Fruit fly (Drosophila melanogaster) whole organism, embryonic: Measurements from ENCODE around the gene Ugt35A1.
A peak's percentile ranks its signal among the peaks of the same experiment; 100 is the strongest.

Source experiments
- CG10431 ChIP-seq: fragments of 200-800 bp; sonication (Bioruptor generic); optimal IDR thresholded peaks from 3 replicates; lab custom pipeline; 2018; ENCODE audit warnings: missing biosample characterization, mild to moderate bottlenecking, missing genetic modification characterization
- CG10543 ChIP-seq: fragments of 200-800 bp; sonication (Bioruptor generic); optimal IDR thresholded peaks from 3 replicates; lab custom pipeline; 2017; ENCODE audit warnings: missing biosample characterization, mild to moderate bottlenecking, missing genetic modification characterization, moderate library complexity
- CG10959 ChIP-seq: fragments of 200-800 bp; sonication (Bioruptor generic); IDR thresholded peaks from 2 replicates; pipeline ENCODE4 v1.3.6; 2022; ENCODE audit warnings: missing biosample characterization, missing genetic modification characterization
- CG12155 ChIP-seq: fragments of 200-800 bp; sonication (Bioruptor generic); optimal IDR thresholded peaks from 3 replicates; lab custom pipeline; 2016; ENCODE audit warnings: missing biosample characterization, missing genetic modification characterization
- CG13296 ChIP-seq: fragments of 200-800 bp; sonication (Bioruptor generic); optimal IDR thresholded peaks from 3 replicates; lab custom pipeline; 2018; ENCODE audit warnings: missing biosample characterization, mild to moderate bottlenecking, missing genetic modification characterization
- CG14441 ChIP-seq: fragments of 200-800 bp; sonication (Bioruptor generic); IDR thresholded peaks from 2 replicates; pipeline ENCODE4 v1.3.6; 2022; ENCODE audit warnings: missing biosample characterization, missing genetic modification characterization
- CG15601 ChIP-seq: fragments of 200-800 bp; sonication (Bioruptor generic); optimal IDR thresholded peaks from 3 replicates; lab custom pipeline; 2019; ENCODE audit warnings: missing biosample characterization, mild to moderate bottlenecking, missing genetic modification characterization, moderate library complexity
- CG16863 ChIP-seq: fragments of 200-800 bp; sonication (Bioruptor generic); optimal IDR thresholded peaks from 3 replicates; lab custom pipeline; 2016; ENCODE audit warnings: missing biosample characterization, missing genetic modification characterization
- CG6272 ChIP-seq: fragments of 200-800 bp; sonication (Bioruptor generic); IDR thresholded peaks from 2 replicates; pipeline ENCODE4 v1.3.6; 2022; ENCODE audit warnings: missing biosample characterization, missing genetic modification characterization
- CG7786 ChIP-seq: fragments of 200-800 bp; sonication (Bioruptor generic); optimal IDR thresholded peaks from 2 replicates; lab custom pipeline; 2016; ENCODE audit warnings: missing biosample characterization, missing genetic modification characterization
- CG7839 ChIP-seq: fragments of 200-800 bp; sonication (Bioruptor generic); optimal IDR thresholded peaks from 3 replicates; lab custom pipeline; 2018; ENCODE audit warnings: missing biosample characterization, mild to moderate bottlenecking, missing genetic modification characterization, moderate library complexity
- CG8924 ChIP-seq: fragments of 200-800 bp; optimal IDR thresholded peaks from 3 replicates; lab custom pipeline; 2019; ENCODE audit warnings: missing biosample characterization, mild to moderate bottlenecking, missing genetic modification characterization, moderate library complexity
- CG8944 ChIP-seq: fragments of 200-800 bp; sonication (Bioruptor generic); optimal IDR thresholded peaks from 3 replicates; lab custom pipeline; 2016; ENCODE audit warnings: missing biosample characterization, missing genetic modification characterization
- CrebB ChIP-seq: fragments of 200-800 bp; sonication (Bioruptor generic); optimal IDR thresholded peaks from 3 replicates; lab custom pipeline; 2018; ENCODE audit warnings: missing biosample characterization, mild to moderate bottlenecking, missing genetic modification characterization
- Dfd ChIP-seq, 2 experiments: fragments of >200 bp; optimal IDR thresholded peaks; 2 replicates each; lab custom pipeline; 2017; ENCODE audit warnings: missing biosample characterization in 2 of 2, missing genetic modification characterization in 2 of 2
- Dip2 ChIP-seq: fragments of 200-800 bp; sonication (Bioruptor generic); IDR thresholded peaks from 2 replicates; pipeline ENCODE4 v1.3.6; 2022; ENCODE audit warnings: missing biosample characterization, missing genetic modification characterization
- Drgx ChIP-seq: fragments of 200-800 bp; sonication (Bioruptor generic); IDR thresholded peaks from 2 replicates; pipeline ENCODE4 v1.3.6; 2022; ENCODE audit warnings: missing biosample characterization, missing genetic modification characterization
- E2f2 ChIP-seq: fragments of 200-800 bp; sonication (Bioruptor generic); IDR thresholded peaks from 2 replicates; pipeline ENCODE4 v1.3.6; 2022; ENCODE audit warnings: missing biosample characterization, missing genetic modification characterization
- Eip74EF ChIP-seq, 2 experiments: fragments of 200-800 bp in 1 of 2; fragments of >200 bp in 1 of 2; sonication (Bioruptor generic) in 1 of 2; optimal IDR thresholded peaks; 2 replicates each; lab custom pipeline; 2017 to 2019; ENCODE audit warnings: missing biosample characterization in 2 of 2, missing genetic modification characterization in 2 of 2, mild to moderate bottlenecking in 1 of 2, moderate library complexity in 1 of 2
- Ets97D ChIP-seq: fragments of 200-800 bp; sonication (Bioruptor generic); optimal IDR thresholded peaks from 3 replicates; lab custom pipeline; 2016; ENCODE audit warnings: missing biosample characterization, missing genetic modification characterization
- GATAe ChIP-seq: fragments of 200-800 bp; sonication (Bioruptor generic); conservative IDR thresholded peaks from 2 replicates; pipeline ENCODE4 v1.3.6; 2022; ENCODE audit warnings: missing biosample characterization, missing genetic modification characterization
- Gsc ChIP-seq: fragments of 200-800 bp; sonication (Bioruptor generic); IDR thresholded peaks from 2 replicates; pipeline ENCODE4 v1.3.6; 2022; ENCODE audit warnings: missing biosample characterization, missing genetic modification characterization
- HmgZ ChIP-seq: fragments of 200-800 bp; sonication (Bioruptor generic); optimal IDR thresholded peaks from 2 replicates; lab custom pipeline; 2018; ENCODE audit warnings: missing biosample characterization, mild to moderate bottlenecking, missing genetic modification characterization
- Hr39 ChIP-seq: fragments of >200 bp; optimal IDR thresholded peaks from 2 replicates; lab custom pipeline; 2017
- Kr ChIP-seq: fragments of 200-800 bp; sonication (Bioruptor generic); optimal IDR thresholded peaks from 2 replicates; lab custom pipeline; 2017; ENCODE audit warnings: missing biosample characterization, mild to moderate bottlenecking, missing genetic modification characterization
- MESR4 ChIP-seq: fragments of 200-800 bp; sonication (Bioruptor generic); optimal IDR thresholded peaks from 2 replicates; lab custom pipeline; 2018; ENCODE audit warnings: missing biosample characterization, mild to moderate bottlenecking, missing genetic modification characterization, moderate library complexity
- Neu2 ChIP-seq: fragments of 200-800 bp; sonication (Bioruptor generic); optimal IDR thresholded peaks from 3 replicates; lab custom pipeline; 2016; ENCODE audit warnings: missing biosample characterization, missing genetic modification characterization, borderline replicate concordance
- Oli ChIP-seq: fragments of 200-800 bp; sonication (Bioruptor generic); optimal IDR thresholded peaks from 2 replicates; lab custom pipeline; 2018; ENCODE audit warnings: missing biosample characterization, mild to moderate bottlenecking, missing genetic modification characterization, moderate library complexity
- Six4 ChIP-seq: fragments of 200-800 bp; sonication (Bioruptor generic); optimal IDR thresholded peaks from 2 replicates; lab custom pipeline; 2016; ENCODE audit warnings: missing biosample characterization, missing genetic modification characterization
- ab ChIP-seq: fragments of 200-800 bp; sonication (Bioruptor generic); optimal IDR thresholded peaks from 2 replicates; lab custom pipeline; 2016; ENCODE audit warnings: missing biosample characterization, missing genetic modification characterization
- ap ChIP-seq: fragments of 200-800 bp; sonication (Bioruptor generic); IDR thresholded peaks from 2 replicates; pipeline ENCODE4 v1.3.6; 2022; ENCODE audit warnings: missing biosample characterization, missing genetic modification characterization
- bbx ChIP-seq: fragments of 200-800 bp; sonication (Bioruptor generic); IDR thresholded peaks from 2 replicates; pipeline ENCODE4 v1.3.6; 2022; ENCODE audit warnings: missing biosample characterization, missing genetic modification characterization; ENCODE audit not compliant: partially characterized antibody
- corto ChIP-seq: fragments of 200-800 bp; sonication (Bioruptor generic); optimal IDR thresholded peaks from 2 replicates; lab custom pipeline; 2016; ENCODE audit warnings: missing biosample characterization, mild to moderate bottlenecking, missing genetic modification characterization, moderate library complexity
- danr ChIP-seq: fragments of 200-800 bp; sonication (Bioruptor generic); IDR thresholded peaks from 2 replicates; pipeline ENCODE4 v1.3.6; 2022; ENCODE audit warnings: missing biosample characterization, missing genetic modification characterization
- dimm ChIP-seq: fragments of 200-800 bp; sonication (Bioruptor generic); IDR thresholded peaks from 2 replicates; pipeline ENCODE4 v1.3.6; 2022; ENCODE audit warnings: missing biosample characterization, missing genetic modification characterization
- emc ChIP-seq: fragments of 200-800 bp; sonication (Bioruptor generic); optimal IDR thresholded peaks from 2 replicates; lab custom pipeline; 2016; ENCODE audit warnings: missing biosample characterization, missing genetic modification characterization
- gt ChIP-seq: fragments of 200-800 bp; sonication (Bioruptor generic); IDR thresholded peaks from 2 replicates; pipeline ENCODE4 v1.3.6; 2022; ENCODE audit warnings: missing biosample characterization, missing genetic modification characterization
- jing ChIP-seq: fragments of 200-800 bp; sonication (Bioruptor generic); optimal IDR thresholded peaks from 2 replicates; lab custom pipeline; 2018; ENCODE audit warnings: missing biosample characterization, mild to moderate bottlenecking, missing genetic modification characterization
- lbe ChIP-seq: fragments of 200-800 bp; sonication (Bioruptor generic); optimal IDR thresholded peaks from 2 replicates; lab custom pipeline; 2016; ENCODE audit warnings: missing biosample characterization, mild to moderate bottlenecking, missing genetic modification characterization
- lov ChIP-seq, 2 experiments: fragments of 200-800 bp in 1 of 2; fragments of >200 bp in 1 of 2; sonication (Bioruptor generic) in 1 of 2; IDR thresholded peaks in 1 of 2; optimal IDR thresholded peaks in 1 of 2; 2 replicates in 1 of 2; 3 replicates in 1 of 2; pipeline versions ENCODE4 v1.3.6 to Lab custom; 2017 to 2022; ENCODE audit warnings: missing biosample characterization in 1 of 2, missing genetic modification characterization in 1 of 2
- nom ChIP-seq: fragments of 200-800 bp; sonication (Bioruptor generic); optimal IDR thresholded peaks from 2 replicates; lab custom pipeline; 2017; ENCODE audit warnings: missing biosample characterization, missing genetic modification characterization, mild to moderate bottlenecking, moderate library complexity, missing genetic modification reagents
- peb ChIP-seq: fragments of 200-800 bp; sonication (Bioruptor generic); IDR thresholded peaks from 2 replicates; pipeline ENCODE4 v1.3.6; 2022; ENCODE audit warnings: missing biosample characterization, missing genetic modification characterization
- prd ChIP-seq, 3 experiments: fragments of >200 bp in 2 of 3; fragments of 200-800 bp in 1 of 3; sonication (Bioruptor generic) in 1 of 3; optimal IDR thresholded peaks in 2 of 3; IDR thresholded peaks in 1 of 3; 2 replicates in 2 of 3; 3 replicates in 1 of 3; pipeline versions ENCODE4 v1.3.6 to Lab custom; 2017 to 2022; ENCODE audit warnings: missing biosample characterization in 1 of 3, missing genetic modification characterization in 1 of 3
- run ChIP-seq: fragments of 200-800 bp; sonication (Bioruptor generic); optimal IDR thresholded peaks from 3 replicates; lab custom pipeline; 2018; ENCODE audit warnings: missing biosample characterization, mild to moderate bottlenecking, missing genetic modification characterization
- sob ChIP-seq: fragments of 200-800 bp; sonication (Bioruptor generic); IDR thresholded peaks from 2 replicates; pipeline ENCODE4 v1.3.6; 2022; ENCODE audit warnings: missing biosample characterization, missing genetic modification characterization
- tll ChIP-seq, 2 experiments: fragments of 200-800 bp in 1 of 2; fragments of >200 bp in 1 of 2; sonication (Bioruptor generic) in 1 of 2; optimal IDR thresholded peaks; 2 replicates each; lab custom pipeline; 2017 to 2019; ENCODE audit warnings: missing biosample characterization in 2 of 2, missing genetic modification characterization in 2 of 2, mild to moderate bottlenecking in 1 of 2, moderate library complexity in 1 of 2
- usp ChIP-seq: fragments of >200 bp; optimal IDR thresholded peaks from 2 replicates; lab custom pipeline; 2017; ENCODE audit warnings: missing biosample characterization, missing genetic modification characterization
- vfl ChIP-seq: fragments of 200-800 bp; sonication (Bioruptor generic); optimal IDR thresholded peaks from 2 replicates; lab custom pipeline; 2016; ENCODE audit warnings: missing biosample characterization, missing genetic modification characterization
- wdn ChIP-seq: fragments of 200-800 bp; sonication (Bioruptor generic); IDR thresholded peaks from 2 replicates; pipeline ENCODE4 v1.3.6; 2022; ENCODE audit warnings: missing biosample characterization, missing genetic modification characterization
- zfh2 ChIP-seq: fragments of 200-800 bp; sonication (Bioruptor generic); optimal IDR thresholded peaks from 2 replicates; lab custom pipeline; 2016; ENCODE audit warnings: missing biosample characterization, missing genetic modification characterization

Gene Ugt35A1

dm6 chr3R:11214449-11214950 is 42.0 kb upstream of the Ugt35A1 start, which contains the start of gene ZnT86D (continued):
- TF ChIP-seq lbe (GFP tag; lab: Kevin White, UChicago) (peak; percentile 11), zfh2 (peak; percentile 72), CG10543 (GFP tag; lab: Kevin White, UChicago) (peak; percentile 87), bbx (GFP tag; lab: Robert Waterston, UW) (no peak; the same call in 1 of the 2 replicates), run (tag; lab: Kevin White, UChicago) (no peak), CG10431 (GFP tag; lab: Kevin White, UChicago) (no peak), tll (GFP tag; optimal IDR thresholded peaks at IDR 0.05; lab: Kevin White, UChicago) (peak; percentile 18 to 88), Neu2 (no peak), dimm (GFP tag; lab: Robert Waterston, UW) (no peak), jing (GFP tag; lab: Kevin White, UChicago) (no peak), CG14441 (GFP tag; lab: Robert Waterston, UW) (0 out of 2 replicates have a peak, but pooled peaks have one; percentile 23), CG6272 (no peak), CG15601 (tag; lab: Kevin White, UChicago) (peak; percentile 66), wdn (GFP tag; lab: Robert Waterston, UW) (0 out of 2 replicates have a peak, but pooled peaks have one; percentile 35), CG8944 (GFP tag; lab: Kevin White, UChicago) (peak; percentile 4), Dip2 (GFP tag; lab: Robert Waterston, UW) (no peak), CG8924 (peak; percentile 69), Drgx (GFP tag; lab: Robert Waterston, UW) (no peak), gt (GFP tag; lab: Robert Waterston, UW) (no peak), CG16863 (GFP tag; lab: Kevin White, UChicago) (peak; percentile 30), Oli (peak; percentile 44), CG7839 (tag; lab: Kevin White, UChicago) (peak; percentile 71), Eip74EF (GFP tag; optimal IDR thresholded peaks at IDR 0.05; lab: Kevin White, UChicago) (peak in 1 of 2 experiments; percentile 46), CG7786 (GFP tag; lab: Kevin White, UChicago) (peak; percentile 21), Six4 (GFP tag; lab: Kevin White, UChicago) (no peak), prd (optimal IDR thresholded peaks at IDR 0.05; lab: Kevin White, UChicago) (no peak), prd (GFP tag; IDR thresholded peaks at IDR 0.05; lab: Robert Waterston, UW) (peak; percentile 69), Hr39 (no peak), ap (GFP tag; lab: Robert Waterston, UW) (no peak), MESR4 (peak; percentile 55), corto (GFP tag; lab: Kevin White, UChicago) (no peak), CG12155 (GFP tag; lab: Kevin White, UChicago) (peak; percentile 58), GATAe (GFP tag; lab: Robert Waterston, UW) (no peak), CG13296 (GFP tag; lab: Kevin White, UChicago) (peak; percentile 67), Dfd (GFP tag; optimal IDR thresholded peaks at IDR 0.05; lab: Kevin White, UChicago) (no peak), Ets97D (GFP tag; lab: Kevin White, UChicago) (peak; percentile 57), ab (GFP tag; lab: Kevin White, UChicago) (no peak), CG10959 (no peak), peb (GFP tag; lab: Robert Waterston, UW) (no peak), sob (GFP tag; lab: Robert Waterston, UW) (peak; percentile 60; the same call in 1 of the 2 replicates), E2f2 (GFP tag; lab: Robert Waterston, UW) (peak; percentile 26; the same call in 1 of the 2 replicates), usp (GFP tag; lab: Kevin White, UChicago) (no peak), Gsc (no peak), CrebB (tag; lab: Kevin White, UChicago) (peak; percentile 69), danr (GFP tag; lab: Robert Waterston, UW) (no peak), Kr (GFP tag; lab: Kevin White, UChicago) (no peak), nom (GFP tag; lab: Kevin White, UChicago) (peak; percentile 35), vfl (no peak), emc (GFP tag; lab: Kevin White, UChicago) (peak; percentile 59), HmgZ (peak; percentile 74), lov (optimal IDR thresholded peaks at IDR 0.05; lab: Kevin White, UChicago) (no peak), lov (GFP tag; IDR thresholded peaks at IDR 0.05; lab: Robert Waterston, UW) (no peak)
